Fruit fly (Drosophila melanogaster) whole organism, embryonic: ENCODE measurements around the gene ATPsynD.

Experiments
- Blimp-1 ChIP-seq: fragments of 200-800 bp; sonication (Bioruptor generic); optimal IDR thresholded peaks from 3 replicates; lab custom pipeline; 2018; ENCODE audit warnings: missing biosample characterization, missing genetic modification characterization, mild to moderate bottlenecking, moderate library complexity, missing genetic modification reagents
- Bteb2 ChIP-seq: fragments of 200-800 bp; sonication (Bioruptor generic); optimal IDR thresholded peaks from 2 replicates; lab custom pipeline; 2016; ENCODE audit warnings: missing biosample characterization, missing genetic modification characterization
- CG10979 ChIP-seq: fragments of 200-800 bp; sonication (Bioruptor generic); optimal IDR thresholded peaks from 2 replicates; lab custom pipeline; 2018; ENCODE audit warnings: missing biosample characterization, mild to moderate bottlenecking, missing genetic modification characterization, moderate library complexity
- CG11093 ChIP-seq: fragments of 200-800 bp; sonication (Bioruptor generic); IDR thresholded peaks from 3 replicates; pipeline ENCODE4 v1.3.6; 2022; ENCODE audit warnings: missing biosample characterization, missing genetic modification characterization
- CG11247 ChIP-seq: fragments of 200-800 bp; sonication (Bioruptor generic); IDR thresholded peaks from 2 replicates; pipeline ENCODE4 v1.3.6; 2022; ENCODE audit warnings: missing biosample characterization, missing genetic modification characterization
- CG11504 ChIP-seq: fragments of 200-800 bp; sonication (Bioruptor generic); optimal IDR thresholded peaks from 3 replicates; lab custom pipeline; 2019; ENCODE audit warnings: missing biosample characterization, mild to moderate bottlenecking, missing genetic modification characterization, moderate library complexity
- CG12391 ChIP-seq: fragments of 200-800 bp; sonication (Bioruptor generic); optimal IDR thresholded peaks from 3 replicates; lab custom pipeline; 2018; ENCODE audit warnings: missing biosample characterization, mild to moderate bottlenecking, missing genetic modification characterization, moderate library complexity
- CG13424 ChIP-seq: fragments of 200-800 bp; sonication (Bioruptor generic); optimal IDR thresholded peaks from 2 replicates; lab custom pipeline; 2019; ENCODE audit warnings: missing biosample characterization, mild to moderate bottlenecking, missing genetic modification characterization, moderate library complexity
- CG13624 ChIP-seq: fragments of 200-800 bp; sonication (Bioruptor generic); optimal IDR thresholded peaks from 2 replicates; lab custom pipeline; 2016; ENCODE audit warnings: missing biosample characterization, missing genetic modification characterization
- CG14710 ChIP-seq: fragments of 200-800 bp; sonication (Bioruptor generic); optimal IDR thresholded peaks from 3 replicates; lab custom pipeline; 2019; ENCODE audit warnings: missing biosample characterization, mild to moderate bottlenecking, missing genetic modification characterization, moderate library complexity
- CG16813 ChIP-seq: fragments of 200-800 bp; sonication (Bioruptor generic); IDR thresholded peaks from 3 replicates; pipeline ENCODE4 v1.3.6; 2022; ENCODE audit warnings: missing biosample characterization, missing genetic modification characterization; ENCODE audit not compliant: partially characterized antibody
- CG17359 ChIP-seq: fragments of 200-800 bp; sonication (Bioruptor generic); optimal IDR thresholded peaks from 3 replicates; lab custom pipeline; 2018; ENCODE audit warnings: missing biosample characterization, mild to moderate bottlenecking, missing genetic modification characterization, moderate library complexity
- CG17361 ChIP-seq: fragments of 200-800 bp; sonication (Bioruptor generic); IDR thresholded peaks from 3 replicates; pipeline ENCODE4 v1.3.6; 2022; ENCODE audit warnings: missing biosample characterization, missing genetic modification characterization
- CG18262 ChIP-seq: fragments of 200-800 bp; optimal IDR thresholded peaks from 3 replicates; lab custom pipeline; 2019; ENCODE audit warnings: missing biosample characterization, mild to moderate bottlenecking, missing genetic modification characterization, moderate library complexity
- CG2678 ChIP-seq: fragments of 200-800 bp; sonication (Bioruptor generic); optimal IDR thresholded peaks from 3 replicates; lab custom pipeline; 2019; ENCODE audit warnings: missing biosample characterization, mild to moderate bottlenecking, missing genetic modification characterization, moderate library complexity
- CG2712 ChIP-seq: fragments of 200-800 bp; optimal IDR thresholded peaks from 3 replicates; lab custom pipeline; 2019; ENCODE audit warnings: missing biosample characterization, mild to moderate bottlenecking, missing genetic modification characterization, moderate library complexity
- CG7271 ChIP-seq: fragments of 200-800 bp; sonication (Bioruptor generic); optimal IDR thresholded peaks from 2 replicates; lab custom pipeline; 2018; ENCODE audit warnings: missing biosample characterization, mild to moderate bottlenecking, missing genetic modification characterization, moderate library complexity
- CG7745 ChIP-seq: fragments of 200-800 bp; sonication (Bioruptor generic); optimal IDR thresholded peaks from 2 replicates; lab custom pipeline; 2018; ENCODE audit warnings: missing biosample characterization, mild to moderate bottlenecking, missing genetic modification characterization, moderate library complexity
- Doc2 ChIP-seq: fragments of 200-800 bp; sonication (Bioruptor generic); IDR thresholded peaks from 2 replicates; pipeline ENCODE4 v1.3.6; 2022; ENCODE audit warnings: missing biosample characterization, missing genetic modification characterization
- HmgD ChIP-seq: fragments of 200-800 bp; sonication (Bioruptor generic); optimal IDR thresholded peaks from 3 replicates; lab custom pipeline; 2016; ENCODE audit warnings: missing biosample characterization, missing genetic modification characterization
- Med ChIP-seq: fragments of 200-800 bp; sonication (Bioruptor generic); peaks from one replicate; lab custom pipeline; 2016; ENCODE audit warnings: missing biosample characterization, missing genetic modification characterization, mild to moderate bottlenecking, inconsistent platforms, moderate library complexity
- Six4 ChIP-seq: fragments of 200-800 bp; sonication (Bioruptor generic); optimal IDR thresholded peaks from 2 replicates; lab custom pipeline; 2016; ENCODE audit warnings: missing biosample characterization, missing genetic modification characterization
- Sox102F ChIP-seq: fragments of 200-800 bp; sonication (Bioruptor generic); optimal IDR thresholded peaks from 2 replicates; lab custom pipeline; 2018; ENCODE audit warnings: missing biosample characterization, mild to moderate bottlenecking, missing genetic modification characterization, moderate library complexity
- Ssrp ChIP-seq: fragments of 200-800 bp; sonication (Bioruptor generic); optimal IDR thresholded peaks from 2 replicates; lab custom pipeline; 2018; ENCODE audit warnings: missing biosample characterization, mild to moderate bottlenecking, missing genetic modification characterization, moderate library complexity
- Tbp ChIP-seq: fragments of >200 bp; optimal IDR thresholded peaks from 2 replicates; lab custom pipeline; 2018; ENCODE audit warnings: missing biosample characterization, missing genetic modification characterization
- bsh ChIP-seq, 2 experiments: fragments of 200-800 bp; sonication (Bioruptor generic); optimal IDR thresholded peaks; 2 replicates each; lab custom pipeline; 2017 to 2018; ENCODE audit warnings: mild to moderate bottlenecking in 2 of 2, missing biosample characterization in 2 of 2, missing genetic modification characterization in 2 of 2, moderate library complexity in 1 of 2
- ci ChIP-seq: fragments of 200-800 bp; sonication (Bioruptor generic); IDR thresholded peaks from 3 replicates; pipeline ENCODE4 v1.3.6; 2022; ENCODE audit warnings: missing biosample characterization, missing genetic modification characterization
- dmrt99B ChIP-seq: fragments of 200-800 bp; sonication (Bioruptor generic); optimal IDR thresholded peaks from 2 replicates; lab custom pipeline; 2018; ENCODE audit warnings: missing biosample characterization, mild to moderate bottlenecking, missing genetic modification characterization, moderate library complexity
- exex ChIP-seq: fragments of 200-800 bp; sonication (Bioruptor generic); optimal IDR thresholded peaks from 4 replicates; lab custom pipeline; 2018; ENCODE audit warnings: missing biosample characterization, mild to moderate bottlenecking, missing genetic modification characterization, moderate library complexity
- gem ChIP-seq: fragments of 200-800 bp; sonication (Bioruptor generic); optimal IDR thresholded peaks from 2 replicates; lab custom pipeline; 2019; ENCODE audit warnings: missing biosample characterization, mild to moderate bottlenecking, missing genetic modification characterization, moderate library complexity
- kni ChIP-seq: fragments of 200-800 bp; sonication (Bioruptor generic); optimal IDR thresholded peaks from 3 replicates; lab custom pipeline; 2017; ENCODE audit warnings: mild to moderate bottlenecking, missing biosample characterization, missing genetic modification reagents, missing genetic modification characterization
- lab ChIP-seq: fragments of 200-800 bp; sonication (Bioruptor generic); optimal IDR thresholded peaks from 3 replicates; lab custom pipeline; 2017; ENCODE audit warnings: missing biosample characterization, missing genetic modification characterization, mild to moderate bottlenecking, moderate library complexity, missing genetic modification reagents
- pan ChIP-seq, 4 experiments: fragments of >200 bp in 3 of 4; fragments of 200-800 bp in 1 of 4; sonication (Bioruptor generic) in 1 of 4; optimal IDR thresholded peaks in 3 of 4; IDR thresholded peaks in 1 of 4; 2 replicates each; pipeline versions ENCODE4 v1.3.6 to Lab custom; 2017 to 2022; ENCODE audit warnings: missing biosample characterization in 2 of 4, missing genetic modification characterization in 2 of 4, mixed read lengths in 1 of 4
- phol ChIP-seq: fragments of 200-800 bp; sonication (Bioruptor generic); optimal IDR thresholded peaks from 3 replicates; lab custom pipeline; 2018; ENCODE audit warnings: missing biosample characterization, mild to moderate bottlenecking, missing genetic modification characterization, moderate library complexity
- pnt ChIP-seq: fragments of 200-800 bp; sonication (Bioruptor generic); optimal IDR thresholded peaks from 3 replicates; lab custom pipeline; 2016; ENCODE audit warnings: missing biosample characterization, missing genetic modification characterization
- sc ChIP-seq, 3 experiments: fragments of >200 bp in 2 of 3; fragments of 200-800 bp in 1 of 3; sonication (Bioruptor generic) in 1 of 3; optimal IDR thresholded peaks; 2 replicates in 2 of 3; 3 replicates in 1 of 3; lab custom pipeline; 2017; ENCODE audit warnings: mild to moderate bottlenecking in 1 of 3, missing biosample characterization in 1 of 3, missing genetic modification characterization in 1 of 3, missing genetic modification reagents in 1 of 3
- sd ChIP-seq: fragments of 200-800 bp; sonication (Bioruptor generic); optimal IDR thresholded peaks from 3 replicates; lab custom pipeline; 2018; ENCODE audit warnings: missing biosample characterization, mild to moderate bottlenecking, missing genetic modification characterization, moderate library complexity
- sens ChIP-seq: fragments of 200-800 bp; sonication (Bioruptor generic); peaks from one replicate; lab custom pipeline; 2016; ENCODE audit warnings: missing biosample characterization, missing genetic modification characterization
- sisA ChIP-seq: fragments of 200-800 bp; sonication (Bioruptor generic); IDR thresholded peaks from 2 replicates; pipeline ENCODE4 v1.3.6; 2022; ENCODE audit warnings: missing biosample characterization, missing genetic modification characterization
- stwl ChIP-seq: fragments of 200-800 bp; sonication (Bioruptor generic); optimal IDR thresholded peaks from 3 replicates; lab custom pipeline; 2018; ENCODE audit warnings: missing biosample characterization, mild to moderate bottlenecking, missing genetic modification characterization, moderate library complexity
- tgo ChIP-seq: fragments of 200-800 bp; sonication (Bioruptor generic); IDR thresholded peaks from 3 replicates; pipeline ENCODE4 v1.3.6; 2022; ENCODE audit warnings: missing biosample characterization, missing genetic modification characterization
- unpg ChIP-seq: fragments of 200-800 bp; sonication (Bioruptor generic); optimal IDR thresholded peaks from 3 replicates; lab custom pipeline; 2018; ENCODE audit warnings: missing biosample characterization, mild to moderate bottlenecking, missing genetic modification characterization, moderate library complexity
- vvl ChIP-seq: fragments of 200-800 bp; sonication (Bioruptor generic); IDR thresholded peaks from 2 replicates; pipeline ENCODE4 v1.3.6; 2022; ENCODE audit warnings: missing biosample characterization, missing genetic modification characterization

The ATPsynD gene

DNA sequence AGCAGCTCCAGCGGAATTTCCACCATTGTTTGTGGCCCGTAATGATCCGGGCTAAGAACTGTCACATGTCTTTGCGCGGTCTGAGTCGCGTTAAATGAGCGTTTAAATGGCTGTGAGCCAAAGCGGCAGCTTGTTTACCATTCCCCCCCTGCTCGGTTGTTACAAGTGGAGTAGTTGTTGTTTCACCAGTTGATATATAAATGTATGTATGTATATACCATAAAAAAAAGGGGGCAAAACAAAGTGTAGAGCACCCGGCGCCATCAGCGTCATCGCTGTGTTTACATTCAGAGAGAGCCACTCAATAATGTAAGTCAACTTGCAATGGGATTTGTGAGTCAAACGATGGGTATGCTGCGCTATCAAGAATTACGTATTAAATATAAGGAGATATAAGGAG is 37.9 kb upstream of the ATPsynD start (continued):
- TF ChIP-seq Six4 (GFP tag; lab: Kevin White, UChicago) (no peak), CG11093 (GFP tag; lab: Robert Waterston, UW) (no peak), CG12391 (tag; lab: Kevin White, UChicago) (no peak), sisA (GFP tag; lab: Robert Waterston, UW) (no peak), pnt (GFP tag; lab: Kevin White, UChicago) (no peak), vvl (peak; percentile 13; the same call in 1 of the 2 replicates), pan (optimal IDR thresholded peaks at IDR 0.05; lab: Kevin White, UChicago) (no peak), pan (GFP tag; optimal IDR thresholded peaks at IDR 0.05 in 1 of 2, IDR thresholded peaks at IDR 0.05 in 1 of 2) (no peak), Tbp (GFP tag; lab: Kevin White, UChicago) (no peak), CG7271 (tag; lab: Kevin White, UChicago) (no peak), HmgD (no peak), CG7745 (tag; lab: Kevin White, UChicago) (no peak), CG11247 (no peak), Ssrp (tag; lab: Kevin White, UChicago) (no peak), Med (GFP tag; lab: Kevin White, UChicago) (peak; percentile 68), lab (GFP tag; lab: Kevin White, UChicago) (peak; percentile 26), Bteb2 (GFP tag; lab: Kevin White, UChicago) (no peak), CG13624 (GFP tag; lab: Kevin White, UChicago) (no peak), CG13424 (tag; lab: Kevin White, UChicago) (no peak), CG16813 (no peak), kni (peak; percentile 6), sc (optimal IDR thresholded peaks at IDR 0.05; lab: Kevin White, UChicago) (no peak), sc (GFP tag; optimal IDR thresholded peaks at IDR 0.05; lab: Kevin White, UChicago) (peak; percentile 6)

DNA sequence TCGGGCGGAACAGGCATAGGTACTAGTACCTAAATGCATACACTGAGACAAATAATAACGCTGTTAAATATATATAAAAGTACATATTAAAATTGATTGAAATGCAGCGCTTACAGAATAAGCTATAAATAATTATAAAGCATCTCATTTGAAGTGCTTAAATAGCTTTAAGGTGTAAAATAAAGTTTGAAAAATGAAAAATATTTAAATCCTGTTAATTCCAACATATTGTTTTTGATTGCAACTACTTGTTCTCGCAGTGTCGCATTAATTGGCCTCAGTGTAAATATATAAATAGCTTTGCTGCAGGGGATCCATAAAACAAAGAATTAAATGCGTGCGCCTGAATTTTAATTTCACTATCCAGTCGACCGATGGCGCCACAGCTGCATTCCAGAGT is 36.4 kb upstream of the ATPsynD start:
- TF ChIP-seq CG2712 (tag; lab: Kevin White, UChicago) (peak; percentile 33), Blimp-1 (GFP tag; lab: Kevin White, UChicago) (peak; percentile 29), CG18262 (peak; percentile 51), Doc2 (GFP tag; lab: Robert Waterston, UW) (no peak), CG17361 (GFP tag; lab: Robert Waterston, UW) (peak; percentile 27; the same call in 1 of the 3 replicates), ci (GFP tag; lab: Robert Waterston, UW) (0 out of 3 replicates have a peak, but pooled peaks have one; percentile 14), exex (no peak), CG2678 (tag; lab: Kevin White, UChicago) (peak; percentile 5), dmrt99B (peak; percentile 23), CG14710 (tag; lab: Kevin White, UChicago) (peak; percentile 15), sd (tag; lab: Kevin White, UChicago) (no peak), phol (tag; lab: Kevin White, UChicago) (peak; percentile 15), CG17359 (tag; lab: Kevin White, UChicago) (peak; percentile 5), bsh (GFP tag; optimal IDR thresholded peaks at IDR 0.05; lab: Kevin White, UChicago) (peak in 1 of 2 experiments; percentile 40), CG10979 (tag; lab: Kevin White, UChicago) (peak; percentile 25), gem (tag; lab: Kevin White, UChicago) (peak; percentile 51), Ssrp (tag; lab: Kevin White, UChicago) (peak; percentile 6), stwl (tag; lab: Kevin White, UChicago) (no peak), tgo (GFP tag; lab: Robert Waterston, UW) (no peak), unpg (GFP tag; lab: Kevin White, UChicago) (peak; percentile 20), sens (GFP tag; lab: Kevin White, UChicago) (peak; percentile 78), Sox102F (GFP tag; lab: Kevin White, UChicago) (peak; percentile 14), CG11504 (tag; lab: Kevin White, UChicago) (peak; percentile 27)
